Fruit fly (Drosophila melanogaster): ENCODE data around the gene hdm.
A peak's percentile ranks its signal among the peaks of the same experiment; 100 is the strongest.

hdm gene

DNA sequence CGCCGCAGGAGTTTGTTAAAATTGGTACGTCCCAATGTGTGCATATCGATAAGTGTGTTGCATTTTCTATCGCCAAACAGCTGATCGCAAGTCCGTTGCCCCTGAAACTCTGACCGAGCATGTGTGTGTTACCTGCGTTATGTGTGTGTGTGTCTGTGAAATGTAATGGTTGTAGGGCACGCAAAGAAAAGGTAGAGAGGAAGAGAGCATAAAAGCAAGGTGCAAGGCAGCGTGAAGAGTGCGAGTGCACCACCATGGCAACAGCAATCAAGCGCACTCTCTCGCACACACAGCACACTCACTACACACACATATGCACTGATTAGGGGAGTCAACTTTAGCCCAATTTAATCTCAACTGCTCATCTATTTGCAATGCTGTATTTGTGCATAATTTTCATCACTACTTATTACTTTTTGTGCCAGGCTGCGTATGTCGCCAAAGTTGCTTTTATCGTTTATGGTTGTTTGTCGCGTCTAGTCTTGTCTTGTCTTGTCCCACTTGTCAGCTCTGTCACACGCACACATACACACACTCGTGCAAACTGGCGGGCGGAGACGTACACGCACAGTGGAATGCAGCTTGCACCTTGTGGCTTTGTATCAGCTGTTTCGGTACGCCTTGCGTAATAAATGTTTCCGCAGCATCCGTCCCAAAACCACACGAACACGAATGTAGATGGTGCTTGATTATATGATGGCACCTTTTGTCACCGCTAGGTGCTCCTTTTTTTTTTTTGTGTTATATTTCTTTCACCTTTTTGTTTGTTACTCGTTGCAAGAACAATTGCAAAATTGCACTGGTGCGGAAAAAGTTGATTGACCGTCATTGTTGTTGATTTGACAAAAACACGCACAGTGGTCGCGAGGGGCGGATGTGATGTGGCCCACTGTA is 17.9 kb upstream of the hdm start (continued):
- TF ChIP-seq chif (GFP tag; optimal IDR thresholded peaks at IDR 0.05) (peak; percentile 86 to 92), MESR4 (GFP tag; optimal IDR thresholded peaks at IDR 0.05) (no peak), CG8281 (tag; optimal IDR thresholded peaks at IDR 0.05) (peak; percentile 65), Jarid2 (GFP tag; optimal IDR thresholded peaks at IDR 0.05) (peak; percentile 4), sr (GFP tag; IDR thresholded peaks at IDR 0.05) (no peak), Dp (GFP tag; optimal IDR thresholded peaks at IDR 0.05) (no peak), CG4404 (GFP tag; IDR thresholded peaks at IDR 0.05) (peak; percentile 73; the same call in 1 of the 2 replicates), Sin3A (optimal IDR thresholded peaks at IDR 0.05) (no peak), scrt (GFP tag; optimal IDR thresholded peaks at IDR 0.05) (peak; percentile 48), gro (GFP tag; optimal IDR thresholded peaks at IDR 0.05) (no peak), CG2202 (tag; optimal IDR thresholded peaks at IDR 0.05) (peak; percentile 73), stwl (tag; optimal IDR thresholded peaks at IDR 0.05) (no peak), Nf-YA (GFP tag; IDR thresholded peaks at IDR 0.05) (peak; percentile 20; the same call in 1 of the 2 replicates), ATbp (GFP tag; optimal IDR thresholded peaks at IDR 0.05) (peak; percentile 88), gsb (GFP tag; IDR thresholded peaks at IDR 0.05) (no peak), lab (GFP tag; optimal IDR thresholded peaks at IDR 0.05) (peak; percentile 65), CG3726 (GFP tag; IDR thresholded peaks at IDR 0.05) (peak; percentile 70; the same call in 1 of the 3 replicates), CTCF (GFP tag; optimal IDR thresholded peaks at IDR 0.05) (peak; percentile 26), Neu2 (GFP tag; optimal IDR thresholded peaks at IDR 0.05; ENCODE audit: borderline replicate concordance) (peak; percentile 11), CG7271 (tag; optimal IDR thresholded peaks at IDR 0.05) (no peak), fd96Cb (tag; optimal IDR thresholded peaks at IDR 0.05) (peak; percentile 86), trh (GFP tag; optimal IDR thresholded peaks at IDR 0.05) (peak; percentile 28), Hsf (GFP tag; optimal IDR thresholded peaks at IDR 0.05) (peak; percentile 75), az2 (GFP tag; optimal IDR thresholded peaks at IDR 0.05) (peak; percentile 70), sqz (GFP tag; optimal IDR thresholded peaks at IDR 0.05) (peak; percentile 82), Chrac-16 (GFP tag; optimal IDR thresholded peaks at IDR 0.05) (peak; percentile 82), CG31441 (GFP tag; IDR thresholded peaks at IDR 0.05) (peak; percentile 88), CG13624 (GFP tag; optimal IDR thresholded peaks at IDR 0.05) (peak; percentile 25), Kr (GFP tag; optimal IDR thresholded peaks at IDR 0.05) (no peak), toy (GFP tag; IDR thresholded peaks at IDR 0.05) (no peak), sisA (GFP tag; IDR thresholded peaks at IDR 0.05) (peak; percentile 77), odd (GFP tag; optimal IDR thresholded peaks at IDR 0.05) (peak; percentile 82), tup (GFP tag; optimal IDR thresholded peaks at IDR 0.05) (no peak), unc-4 (GFP tag; IDR thresholded peaks at IDR 0.05; ENCODE audit: partially characterized antibody) (no peak), lola (GFP tag; optimal IDR thresholded peaks at IDR 0.05) (peak in 1 of 3 experiments; percentile 92), CG18764 (GFP tag; optimal IDR thresholded peaks at IDR 0.05) (peak; percentile 61), Aef1 (GFP tag; IDR thresholded peaks at IDR 0.05) (peak; percentile 47; the same call in 1 of the 3 replicates), pb (GFP tag; optimal IDR thresholded peaks at IDR 0.05) (peak; percentile 86), gem (tag; optimal IDR thresholded peaks at IDR 0.05) (peak; percentile 89), CG3838 (GFP tag; optimal IDR thresholded peaks at IDR 0.05) (peak; percentile 34), CG2712 (tag; optimal IDR thresholded peaks at IDR 0.05) (peak; percentile 89), rib (GFP tag; IDR thresholded peaks at IDR 0.05) (no peak), BEAF-32 (GFP tag; optimal IDR thresholded peaks at IDR 0.05) (peak; percentile 12), tll (GFP tag; optimal IDR thresholded peaks at IDR 0.05) (peak; percentile 63 to 74), dmrt99B (tag; optimal IDR thresholded peaks at IDR 0.05) (peak; percentile 90), gce (GFP tag; IDR thresholded peaks at IDR 0.05) (0 out of 3 replicates have a peak, but pooled peaks have one; percentile 43), vfl (GFP tag; optimal IDR thresholded peaks at IDR 0.05) (peak; percentile 44), Oaz (GFP tag; IDR thresholded peaks at IDR 0.05) (0 out of 2 replicates have a peak, but pooled peaks have one; percentile 27)
